In genomic region chr3L:15500813-15501645, dm6 we compare ENCODE assay signal across 1 fruit fly cellular context.
TF ChIP-seq lines count a peak whose summit lies in the region.

Gene CG7272, plus strand, starts transcription at chr3L:15500938.

TF ChIP-seq in whole organism, embryonic, 481 proteins besides CTCF, POLR2A, EP300 and RAD21 (continued from another document and continues in another):
- TF ChIP-seq CG8924 (tag; optimal IDR thresholded peaks at IDR 0.05; lab: Kevin White, UChicago) (peak; percentile 39), Lhr (GFP tag; optimal IDR thresholded peaks at IDR 0.05; lab: Kevin White, UChicago) (peak; percentile 5), dysf (GFP tag; IDR thresholded peaks at IDR 0.05; lab: Robert Waterston, UW) (0 out of 3 replicates have a peak, but pooled peaks have one; percentile 32), BEAF-32 (GFP tag; optimal IDR thresholded peaks at IDR 0.05; lab: Kevin White, UChicago) (peak; percentile 20), Dref (GFP tag; IDR thresholded peaks at IDR 0.05; lab: Robert Waterston, UW) (peak; percentile 87), pros (GFP tag; optimal IDR thresholded peaks at IDR 0.05; lab: Kevin White, UChicago) (peak; percentile 23), oc (tag; optimal IDR thresholded peaks at IDR 0.05; lab: Kevin White, UChicago) (peak; percentile 7), mld (GFP tag; IDR thresholded peaks at IDR 0.05; lab: Robert Waterston, UW; ENCODE audit: partially characterized antibody) (0 out of 3 replicates have a peak, but pooled peaks have one; percentile 17), Usf (GFP tag; optimal IDR thresholded peaks at IDR 0.05; lab: Kevin White, UChicago) (no peak), CG9932 (GFP tag; IDR thresholded peaks at IDR 0.05; lab: Robert Waterston, UW) (peak; percentile 36; the same call in 1 of the 2 replicates), B-H1 (GFP tag; IDR thresholded peaks at IDR 0.05; lab: Robert Waterston, UW) (no peak), sd (tag; optimal IDR thresholded peaks at IDR 0.05; lab: Kevin White, UChicago) (peak; percentile 36), lbe (GFP tag; optimal IDR thresholded peaks at IDR 0.05; lab: Kevin White, UChicago) (no peak), CG2116 (GFP tag; optimal IDR thresholded peaks at IDR 0.05; lab: Kevin White, UChicago) (peak; percentile 62), D19B (GFP tag; optimal IDR thresholded peaks at IDR 0.05; lab: Kevin White, UChicago) (peak; percentile 95), inv (GFP tag; IDR thresholded peaks at IDR 0.05; lab: Robert Waterston, UW; ENCODE audit: partially characterized antibody) (no peak; the same call in 1 of the 2 replicates), CG9215 (GFP tag; IDR thresholded peaks at IDR 0.05; lab: Robert Waterston, UW) (no peak), ATbp (GFP tag; optimal IDR thresholded peaks at IDR 0.05; lab: Kevin White, UChicago) (peak; percentile 19), Nf-YC (tag; optimal IDR thresholded peaks at IDR 0.05; lab: Kevin White, UChicago) (peak; percentile 45), Drgx (GFP tag; IDR thresholded peaks at IDR 0.05; lab: Robert Waterston, UW) (peak; percentile 15; the same call in 1 of the 2 replicates), HLH4C (GFP tag; IDR thresholded peaks at IDR 0.05; lab: Robert Waterston, UW; ENCODE audit: partially characterized antibody) (peak; percentile 50; the same call in 2 of the 3 replicates), Antp (GFP tag; optimal IDR thresholded peaks at IDR 0.05; lab: Kevin White, UChicago) (peak; percentile 6), CG9797 (GFP tag; optimal IDR thresholded peaks at IDR 0.05; lab: Kevin White, UChicago) (peak; percentile 22), ttk (GFP tag; IDR thresholded peaks at IDR 0.05; lab: Robert Waterston, UW) (no peak), sob (GFP tag; IDR thresholded peaks at IDR 0.05; lab: Robert Waterston, UW) (peak; percentile 15; the same call in 1 of the 2 replicates), Dek (tag; optimal IDR thresholded peaks at IDR 0.05; lab: Kevin White, UChicago) (peak; percentile 17), Hey (tag; optimal IDR thresholded peaks at IDR 0.05; lab: Kevin White, UChicago) (peak; percentile 2), sug (tag; optimal IDR thresholded peaks at IDR 0.05; lab: Kevin White, UChicago) (peak; percentile 91), hkb (optimal IDR thresholded peaks at IDR 0.05; lab: Kevin White, UChicago) (no peak), hkb (GFP tag; IDR thresholded peaks at IDR 0.05; lab: Robert Waterston, UW) (0 out of 2 replicates have a peak, but pooled peaks have one; percentile 32), sens (GFP tag; lab: Kevin White, UChicago) (no peak), jumu (GFP tag; optimal IDR thresholded peaks at IDR 0.05; lab: Kevin White, UChicago) (no peak), PHDP (tag; optimal IDR thresholded peaks at IDR 0.05; lab: Kevin White, UChicago) (no peak), ham (GFP tag; IDR thresholded peaks at IDR 0.05; lab: Robert Waterston, UW) (no peak), wdn (GFP tag; IDR thresholded peaks at IDR 0.05; lab: Robert Waterston, UW) (no peak), eyg (GFP tag; optimal IDR thresholded peaks at IDR 0.05; lab: Kevin White, UChicago) (peak; percentile 18), unc-4 (GFP tag; IDR thresholded peaks at IDR 0.05; lab: Robert Waterston, UW; ENCODE audit: partially characterized antibody) (peak; percentile 51), CG3847 (GFP tag; IDR thresholded peaks at IDR 0.05; lab: Robert Waterston, UW) (peak; percentile 40; the same call in 1 of the 2 replicates), CG4404 (GFP tag; IDR thresholded peaks at IDR 0.05; lab: Robert Waterston, UW) (no peak), MBD-R2 (GFP tag; IDR thresholded peaks at IDR 0.05; lab: Robert Waterston, UW) (peak; percentile 43), lilli (GFP tag; optimal IDR thresholded peaks at IDR 0.05; lab: Kevin White, UChicago) (peak; percentile 37), ewg (GFP tag; optimal IDR thresholded peaks at IDR 0.05; lab: Kevin White, UChicago) (no peak), CG13296 (GFP tag; optimal IDR thresholded peaks at IDR 0.05; lab: Kevin White, UChicago) (peak; percentile 34), mam (GFP tag; optimal IDR thresholded peaks at IDR 0.05; lab: Kevin White, UChicago) (peak; percentile 29), al (GFP tag; IDR thresholded peaks at IDR 0.05; lab: Robert Waterston, UW) (0 out of 2 replicates have a peak, but pooled peaks have one; percentile 13), B-H2 (GFP tag; optimal IDR thresholded peaks at IDR 0.05; lab: Kevin White, UChicago) (peak; percentile 58), amos (GFP tag; IDR thresholded peaks at IDR 0.05; lab: Robert Waterston, UW; ENCODE audit: partially characterized antibody) (peak; percentile 54; the same call in 1 of the 2 replicates), nmo (GFP tag; optimal IDR thresholded peaks at IDR 0.05; lab: Kevin White, UChicago) (peak; percentile 19), CG6175 (GFP tag; IDR thresholded peaks at IDR 0.05; lab: Robert Waterston, UW) (0 out of 3 replicates have a peak, but pooled peaks have one; percentile 22), vnd (GFP tag; IDR thresholded peaks at IDR 0.05; lab: Robert Waterston, UW; ENCODE audit: partially characterized antibody) (peak; percentile 39; the same call in 2 of the 3 replicates), pzg (GFP tag; optimal IDR thresholded peaks at IDR 0.05; lab: Kevin White, UChicago) (peak; percentile 83), E2f1 (GFP tag; IDR thresholded peaks at IDR 0.05; lab: Robert Waterston, UW) (peak; percentile 36; the same call in 1 of the 2 replicates), CG34376 (GFP tag; optimal IDR thresholded peaks at IDR 0.05; lab: Kevin White, UChicago) (peak; percentile 52), CG8281 (tag; optimal IDR thresholded peaks at IDR 0.05; lab: Kevin White, UChicago) (no peak), Bgb (GFP tag; IDR thresholded peaks at IDR 0.05; lab: Robert Waterston, UW; ENCODE audit: partially characterized antibody) (peak; percentile 68; the same call in 1 of the 2 replicates), CG15514 (GFP tag; optimal IDR thresholded peaks at IDR 0.05; lab: Kevin White, UChicago) (peak; percentile 78), CG13624 (GFP tag; optimal IDR thresholded peaks at IDR 0.05; lab: Kevin White, UChicago) (no peak), gt (GFP tag; IDR thresholded peaks at IDR 0.05; lab: Robert Waterston, UW) (no peak), abd-A (tag; optimal IDR thresholded peaks at IDR 0.05; lab: Kevin White, UChicago) (peak; percentile 55), CG14014 (GFP tag; IDR thresholded peaks at IDR 0.05; lab: Robert Waterston, UW) (no peak; the same call in 1 of the 2 replicates), CG18764 (GFP tag; optimal IDR thresholded peaks at IDR 0.05; lab: Kevin White, UChicago) (no peak), chinmo (GFP tag; IDR thresholded peaks at IDR 0.05; lab: Robert Waterston, UW; ENCODE audit: partially characterized antibody) (peak; percentile 28; the same call in 1 of the 4 replicates), en (GFP tag; optimal IDR thresholded peaks at IDR 0.05; lab: Kevin White, UChicago) (no peak), slp2 (GFP tag; optimal IDR thresholded peaks at IDR 0.05; lab: Kevin White, UChicago) (no peak), CG2199 (GFP tag; IDR thresholded peaks at IDR 0.05; lab: Robert Waterston, UW) (no peak), CG31365 (tag; optimal IDR thresholded peaks at IDR 0.05; lab: Kevin White, UChicago) (no peak), CG12299 (tag; optimal IDR thresholded peaks at IDR 0.05; lab: Kevin White, UChicago) (no peak), vvl (GFP tag; IDR thresholded peaks at IDR 0.05; lab: Robert Waterston, UW) (peak; percentile 42), so (GFP tag; IDR thresholded peaks at IDR 0.05; lab: Robert Waterston, UW) (0 out of 3 replicates have a peak, but pooled peaks have one; percentile 14), peb (GFP tag; IDR thresholded peaks at IDR 0.05; lab: Robert Waterston, UW) (no peak), CG10274 (GFP tag; optimal IDR thresholded peaks at IDR 0.05; lab: Kevin White, UChicago) (peak; percentile 29), dmrt11E (tag; optimal IDR thresholded peaks at IDR 0.05; lab: Kevin White, UChicago) (no peak), ac (GFP tag; optimal IDR thresholded peaks at IDR 0.05; lab: Kevin White, UChicago) (no peak), CG14860 (GFP tag; IDR thresholded peaks at IDR 0.05; lab: Robert Waterston, UW; ENCODE audit: partially characterized antibody) (no peak), CG3281 (GFP tag; optimal IDR thresholded peaks at IDR 0.05; lab: Kevin White, UChicago) (peak; percentile 3), Dp (GFP tag; optimal IDR thresholded peaks at IDR 0.05; lab: Kevin White, UChicago) (peak; percentile 92), Dbx (GFP tag; IDR thresholded peaks at IDR 0.05; lab: Robert Waterston, UW) (peak; percentile 69; the same call in 2 of the 3 replicates), CG4282 (GFP tag; optimal IDR thresholded peaks at IDR 0.05; lab: Kevin White, UChicago) (no peak), CG7372 (GFP tag; IDR thresholded peaks at IDR 0.05; lab: Robert Waterston, UW) (no peak), pan (optimal IDR thresholded peaks at IDR 0.05; lab: Kevin White, UChicago) (no peak), pan (GFP tag; optimal IDR thresholded peaks at IDR 0.05 in 1 of 2, IDR thresholded peaks at IDR 0.05 in 1 of 2) (peak in 1 of 2 experiments; percentile 27), CoRest (tag; optimal IDR thresholded peaks at IDR 0.05; lab: Kevin White, UChicago) (peak; percentile 9), ftz-f1 (GFP tag; optimal IDR thresholded peaks at IDR 0.05; lab: Kevin White, UChicago) (peak; percentile 84), Meics (GFP tag; optimal IDR thresholded peaks at IDR 0.05; lab: Kevin White, UChicago) (peak; percentile 26), mirr (GFP tag; optimal IDR thresholded peaks at IDR 0.05; lab: Kevin White, UChicago) (peak; percentile 65), CrebB (tag; optimal IDR thresholded peaks at IDR 0.05; lab: Kevin White, UChicago) (peak; percentile 53), gce (GFP tag; IDR thresholded peaks at IDR 0.05; lab: Robert Waterston, UW) (0 out of 3 replicates have a peak, but pooled peaks have one; percentile 41), Rfx (GFP tag; IDR thresholded peaks at IDR 0.05; lab: Robert Waterston, UW) (peak; percentile 53), D19A (tag; optimal IDR thresholded peaks at IDR 0.05; lab: Kevin White, UChicago) (peak; percentile 73), Hmr (GFP tag; optimal IDR thresholded peaks at IDR 0.05; lab: Kevin White, UChicago) (peak; percentile 32), CG13287 (GFP tag; IDR thresholded peaks at IDR 0.05; lab: Robert Waterston, UW; ENCODE audit: partially characterized antibody) (peak; percentile 66), Sox100B (GFP tag; optimal IDR thresholded peaks at IDR 0.05; lab: Kevin White, UChicago) (no peak), HmgZ (tag; optimal IDR thresholded peaks at IDR 0.05; lab: Kevin White, UChicago) (peak; percentile 65), dm (GFP tag; optimal IDR thresholded peaks at IDR 0.05; lab: Kevin White, UChicago) (no peak), pnt (GFP tag; optimal IDR thresholded peaks at IDR 0.05; lab: Kevin White, UChicago) (no peak), bbx (GFP tag; IDR thresholded peaks at IDR 0.05; lab: Robert Waterston, UW; ENCODE audit: partially characterized antibody) (peak; percentile 43; the same call in 1 of the 2 replicates), kni (GFP tag; optimal IDR thresholded peaks at IDR 0.05; lab: Kevin White, UChicago) (peak; percentile 60), tin (GFP tag; optimal IDR thresholded peaks at IDR 0.05; lab: Kevin White, UChicago) (no peak), lab (GFP tag; optimal IDR thresholded peaks at IDR 0.05; lab: Kevin White, UChicago) (peak; percentile 44), CG3163 (GFP tag; optimal IDR thresholded peaks at IDR 0.05; lab: Kevin White, UChicago) (peak; percentile 34), otp (GFP tag; IDR thresholded peaks at IDR 0.05; lab: Robert Waterston, UW) (0 out of 3 replicates have a peak, but pooled peaks have one; percentile 6), CG13775 (GFP tag; optimal IDR thresholded peaks at IDR 0.05; lab: Kevin White, UChicago) (peak; percentile 0), Scr (GFP tag; IDR thresholded peaks at IDR 0.05; lab: Robert Waterston, UW; ENCODE audit: partially characterized antibody) (peak; percentile 20; the same call in 1 of the 2 replicates), row (GFP tag; IDR thresholded peaks at IDR 0.05; lab: Robert Waterston, UW) (peak; percentile 52; the same call in 2 of the 3 replicates), CG7987 (GFP tag; optimal IDR thresholded peaks at IDR 0.05; lab: Kevin White, UChicago) (peak; percentile 26), sqz (GFP tag; optimal IDR thresholded peaks at IDR 0.05; lab: Kevin White, UChicago) (peak; percentile 44), E2f2 (GFP tag; IDR thresholded peaks at IDR 0.05; lab: Robert Waterston, UW) (peak; percentile 97), CG15269 (tag; optimal IDR thresholded peaks at IDR 0.05; lab: Kevin White, UChicago) (peak; percentile 27), CG4707 (GFP tag; optimal IDR thresholded peaks at IDR 0.05; lab: Kevin White, UChicago) (no peak), dmrt99B (tag; optimal IDR thresholded peaks at IDR 0.05; lab: Kevin White, UChicago) (no peak), CG13894 (tag; optimal IDR thresholded peaks at IDR 0.05; lab: Kevin White, UChicago) (peak; percentile 48), salm (tag; optimal IDR thresholded peaks at IDR 0.05; lab: Kevin White, UChicago) (no peak), ci (GFP tag; IDR thresholded peaks at IDR 0.05; lab: Robert Waterston, UW) (peak; percentile 30; the same call in 1 of the 3 replicates), NK7.1 (GFP tag; optimal IDR thresholded peaks at IDR 0.05; lab: Kevin White, UChicago) (no peak), cad (GFP tag; optimal IDR thresholded peaks at IDR 0.05; lab: Kevin White, UChicago) (no peak), Elba2 (GFP tag; optimal IDR thresholded peaks at IDR 0.05; lab: Kevin White, UChicago) (no peak), gfzf (GFP tag; optimal IDR thresholded peaks at IDR 0.05; lab: Kevin White, UChicago) (peak; percentile 82), MTF-1 (GFP tag; optimal IDR thresholded peaks at IDR 0.05; lab: Kevin White, UChicago; ENCODE audit: borderline replicate concordance) (peak; percentile 14), unpg (GFP tag; optimal IDR thresholded peaks at IDR 0.05; lab: Kevin White, UChicago) (peak; percentile 7), CG12769 (tag; optimal IDR thresholded peaks at IDR 0.05; lab: Kevin White, UChicago) (peak; percentile 74), Camta (GFP tag; optimal IDR thresholded peaks at IDR 0.05; lab: Kevin White, UChicago) (no peak), CG1603 (tag; optimal IDR thresholded peaks at IDR 0.05; lab: Kevin White, UChicago) (peak; percentile 39), CG18011 (GFP tag; optimal IDR thresholded peaks at IDR 0.05; lab: Kevin White, UChicago) (peak; percentile 22), aop (GFP tag; IDR thresholded peaks at IDR 0.05; lab: Robert Waterston, UW) (no peak), CG34224 (GFP tag; IDR thresholded peaks at IDR 0.05; lab: Robert Waterston, UW; ENCODE audit: partially characterized antibody) (peak; percentile 42; the same call in 2 of the 3 replicates), Dip2 (GFP tag; IDR thresholded peaks at IDR 0.05; lab: Robert Waterston, UW) (no peak)
